Worm (Caenorhabditis elegans) whole organism, L3 larva: ENCODE data around the gene tir-1.

Experiments used
- R02D3.7 ChIP-seq: fragments of 150-350 bp; optimal IDR thresholded peaks from 2 replicates; lab custom pipeline; 2014; ENCODE audit warnings: missing biosample characterization, missing genetic modification characterization
- aly-2 ChIP-seq: fragments of 150-350 bp; optimal IDR thresholded peaks from 2 replicates; lab custom pipeline; 2014; ENCODE audit warnings: missing biosample characterization, missing genetic modification characterization
- ama-1 ChIP-seq: fragments of 150-350 bp; optimal IDR thresholded peaks from 2 replicates; lab custom pipeline; 2018
- ceh-16 ChIP-seq: sonication (generic microtip); optimal IDR thresholded peaks from 2 replicates; lab custom pipeline; 2017; ENCODE audit warnings: missing biosample characterization, missing genetic modification characterization
- ceh-28 ChIP-seq: fragments of 150-350 bp; optimal IDR thresholded peaks from 2 replicates; lab custom pipeline; 2014; ENCODE audit warnings: missing biosample characterization, missing genetic modification reagents, missing genetic modification characterization
- ceh-82 ChIP-seq: fragments of 150-350 bp; optimal IDR thresholded peaks from 2 replicates; lab custom pipeline; 2014; ENCODE audit warnings: missing biosample characterization, missing genetic modification characterization
- ceh-9 ChIP-seq: sonication (generic microtip); optimal IDR thresholded peaks from 2 replicates; lab custom pipeline; 2018; ENCODE audit warnings: missing biosample characterization, missing genetic modification characterization
- daf-12 ChIP-seq: fragments of 150-350 bp; optimal IDR thresholded peaks from 2 replicates; lab custom pipeline; 2014; ENCODE audit warnings: missing biosample characterization, missing genetic modification reagents, missing genetic modification characterization
- egl-27 ChIP-seq: sonication (generic microtip); optimal IDR thresholded peaks from 4 replicates; lab custom pipeline; 2017; ENCODE audit warnings: missing biosample characterization, missing genetic modification reagents, missing genetic modification characterization
- egl-5 ChIP-seq: fragments of 150-350 bp; optimal IDR thresholded peaks from 2 replicates; lab custom pipeline; 2017; ENCODE audit warnings: missing biosample characterization, missing genetic modification reagents, missing genetic modification characterization, inconsistent platforms
- elt-1 ChIP-seq: fragments of 150-350 bp; optimal IDR thresholded peaks from 2 replicates; lab custom pipeline; 2014; ENCODE audit warnings: missing biosample characterization, missing genetic modification characterization
- elt-2 ChIP-seq: sonication (generic microtip); optimal IDR thresholded peaks from 2 replicates; lab custom pipeline; 2016; ENCODE audit warnings: missing genetic modification reagents, mild to moderate bottlenecking, missing genetic modification characterization, missing compliant biosample characterization
- elt-3 ChIP-seq, 3 experiments: fragments of 150-350 bp in 1 of 3; sonication (generic microtip) in 2 of 3; optimal IDR thresholded peaks; 2 replicates in 2 of 3; 4 replicates in 1 of 3; lab custom pipeline; 2014 to 2017; ENCODE audit warnings: missing biosample characterization in 3 of 3, missing genetic modification characterization in 3 of 3
- fkh-10 ChIP-seq: sonication (generic microtip); optimal IDR thresholded peaks from 2 replicates; lab custom pipeline; 2017; ENCODE audit warnings: missing biosample characterization, missing genetic modification reagents, missing genetic modification characterization
- fkh-2 ChIP-seq: fragments of 150-350 bp; optimal IDR thresholded peaks from 2 replicates; lab custom pipeline; 2014; ENCODE audit warnings: missing biosample characterization, missing genetic modification reagents, missing genetic modification characterization
- fos-1 ChIP-seq: fragments of 150-350 bp; optimal IDR thresholded peaks from 2 replicates; lab custom pipeline; 2014; ENCODE audit warnings: missing biosample characterization, missing genetic modification characterization
- hmg-11 ChIP-seq: sonication (generic microtip); optimal IDR thresholded peaks from 2 replicates; lab custom pipeline; 2016; ENCODE audit warnings: missing genetic modification characterization, missing compliant biosample characterization
- jun-1 ChIP-seq: fragments of 150-350 bp; optimal IDR thresholded peaks from 2 replicates; lab custom pipeline; 2014; ENCODE audit warnings: missing biosample characterization, missing genetic modification reagents, missing genetic modification characterization
- lin-39 ChIP-seq: fragments of 150-350 bp; optimal IDR thresholded peaks from 2 replicates; lab custom pipeline; 2018; ENCODE audit warnings: missing biosample characterization, missing genetic modification reagents, missing genetic modification characterization
- lsy-12 ChIP-seq: sonication (generic microtip); optimal IDR thresholded peaks from 2 replicates; lab custom pipeline; 2016; ENCODE audit warnings: mild to moderate bottlenecking, missing genetic modification characterization, missing compliant biosample characterization
- mdl-1 ChIP-seq: fragments of 150-350 bp; optimal IDR thresholded peaks from 2 replicates; lab custom pipeline; 2014; ENCODE audit warnings: missing biosample characterization, missing genetic modification characterization
- mml-1 ChIP-seq: fragments of 150-350 bp; sonication (generic microtip); optimal IDR thresholded peaks from 3 replicates; lab custom pipeline; 2014; ENCODE audit warnings: missing biosample characterization, missing genetic modification characterization
- nhr-11 ChIP-seq: fragments of 150-350 bp; optimal IDR thresholded peaks from 2 replicates; lab custom pipeline; 2014; ENCODE audit warnings: missing biosample characterization, missing genetic modification characterization
- nhr-12 ChIP-seq: fragments of 150-350 bp; optimal IDR thresholded peaks from 2 replicates; lab custom pipeline; 2014; ENCODE audit warnings: missing biosample characterization, missing genetic modification characterization
- nhr-23 ChIP-seq: fragments of 150-350 bp; optimal IDR thresholded peaks from 2 replicates; lab custom pipeline; 2014; ENCODE audit warnings: missing biosample characterization, missing genetic modification reagents, missing genetic modification characterization
- nhr-237 ChIP-seq: fragments of 150-350 bp; optimal IDR thresholded peaks from 2 replicates; lab custom pipeline; 2014; ENCODE audit warnings: missing biosample characterization, missing genetic modification characterization
- nhr-25 ChIP-seq: sonication (generic microtip); optimal IDR thresholded peaks from 2 replicates; lab custom pipeline; 2017; ENCODE audit warnings: missing biosample characterization, missing genetic modification characterization
- nhr-28 ChIP-seq: fragments of 150-350 bp; optimal IDR thresholded peaks from 2 replicates; lab custom pipeline; 2014; ENCODE audit warnings: missing biosample characterization, missing genetic modification characterization
- nhr-43 ChIP-seq: sonication (generic microtip); optimal IDR thresholded peaks from 2 replicates; lab custom pipeline; 2016; ENCODE audit warnings: mild to moderate bottlenecking, missing genetic modification characterization, missing compliant biosample characterization; ENCODE audit not compliant: poor library complexity, severe bottlenecking
- nhr-67 ChIP-seq: fragments of 150-350 bp; optimal IDR thresholded peaks from 2 replicates; lab custom pipeline; 2014; ENCODE audit warnings: missing biosample characterization, missing genetic modification characterization
- nhr-76 ChIP-seq: fragments of 150-350 bp; sonication (generic microtip); optimal IDR thresholded peaks from 5 replicates; lab custom pipeline; 2014; ENCODE audit warnings: missing biosample characterization, missing genetic modification characterization
- nhr-77 ChIP-seq: fragments of 150-350 bp; optimal IDR thresholded peaks from 2 replicates; lab custom pipeline; 2014; ENCODE audit warnings: missing biosample characterization, missing genetic modification characterization
- pha-4 ChIP-seq: fragments of 150-350 bp; optimal IDR thresholded peaks from 2 replicates; lab custom pipeline; 2014; ENCODE audit warnings: missing biosample characterization, missing genetic modification reagents, missing genetic modification characterization
- sea-2 ChIP-seq: fragments of 150-350 bp; sonication (generic microtip); optimal IDR thresholded peaks from 4 replicates; lab custom pipeline; 2014; ENCODE audit warnings: missing biosample characterization, missing genetic modification reagents, missing genetic modification characterization
- skn-1 ChIP-seq: fragments of 150-350 bp; optimal IDR thresholded peaks from 2 replicates; lab custom pipeline; 2014; ENCODE audit warnings: missing biosample characterization, missing genetic modification characterization
- snpc-4 ChIP-seq: fragments of 150-350 bp; optimal IDR thresholded peaks from 2 replicates; lab custom pipeline; 2014; ENCODE audit warnings: missing biosample characterization, missing genetic modification characterization
- tbx-2 ChIP-seq: sonication (generic microtip); optimal IDR thresholded peaks from 2 replicates; lab custom pipeline; 2016; ENCODE audit warnings: mild to moderate bottlenecking, missing genetic modification characterization, missing compliant biosample characterization
- unc-39 ChIP-seq: sonication (generic microtip); optimal IDR thresholded peaks from 4 replicates; lab custom pipeline; 2017; ENCODE audit warnings: missing biosample characterization, missing genetic modification characterization
- unc-62 ChIP-seq: fragments of 150-350 bp; sonication (generic microtip); optimal IDR thresholded peaks from 4 replicates; lab custom pipeline; 2014; ENCODE audit warnings: missing biosample characterization, missing genetic modification reagents, missing genetic modification characterization
- zag-1 ChIP-seq: fragments of 150-350 bp; optimal IDR thresholded peaks from 2 replicates; lab custom pipeline; 2014; ENCODE audit warnings: missing biosample characterization, missing genetic modification characterization
- ztf-11 ChIP-seq: fragments of 150-350 bp; optimal IDR thresholded peaks from 2 replicates; lab custom pipeline; 2014; ENCODE audit warnings: missing biosample characterization, missing genetic modification characterization
- ztf-4 ChIP-seq: fragments of 150-350 bp; optimal IDR thresholded peaks from 2 replicates; lab custom pipeline; 2014; ENCODE audit warnings: missing biosample characterization, missing genetic modification characterization

Gene tir-1

DNA sequence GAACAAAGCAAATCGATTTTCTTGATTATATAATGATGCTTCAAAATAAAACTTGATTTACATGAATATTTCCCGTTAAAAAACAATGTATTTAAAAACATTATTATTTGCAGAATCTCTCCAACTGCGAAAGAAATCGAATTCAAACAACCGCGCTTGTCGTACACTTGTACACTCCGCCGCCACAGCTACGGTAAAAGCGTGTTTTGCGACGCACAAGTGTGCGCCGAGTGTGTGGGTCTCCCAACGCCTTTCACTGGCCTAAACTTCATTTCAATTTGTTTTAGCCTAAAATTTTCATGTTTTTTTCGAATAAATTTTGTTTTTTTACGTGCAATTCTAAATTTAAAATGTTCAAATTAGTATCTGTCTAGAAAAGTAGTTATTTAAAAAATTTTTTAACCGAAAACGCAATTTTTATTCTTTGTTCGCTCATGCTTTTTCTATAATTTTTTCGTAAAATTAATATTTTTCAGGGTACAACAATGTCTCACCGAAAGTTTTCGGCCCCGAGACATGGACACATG, 34.0 kb downstream of the tir-1 start, which contains the start of gene rpl-3 (continued):
- TF ChIP-seq hmg-11 (peak; percentile 100), nhr-11 (peak; percentile 100), pha-4 (tag; lab: Kevin White, UChicago) (peak; percentile 100), fkh-2 (peak; percentile 90), mdl-1 (tag; lab: Kevin White, UChicago) (peak; percentile 93), ceh-28 (tag; lab: Kevin White, UChicago) (peak; percentile 98), ceh-9 (tag; lab: Kevin White, UChicago) (no peak), elt-1 (tag; lab: Kevin White, UChicago) (peak; percentile 98), ceh-82 (tag; lab: Kevin White, UChicago) (peak; percentile 100), nhr-28 (peak; percentile 99), nhr-67 (tag; lab: Kevin White, UChicago) (peak; percentile 76), elt-3 (tag; optimal IDR thresholded peaks at IDR 0.05; lab: Kevin White, UChicago) (peak; percentile 83 to 100 (median 98)), zag-1 (peak; percentile 97), jun-1 (peak; percentile 100), nhr-77 (tag; lab: Kevin White, UChicago) (peak; percentile 97), egl-27 (peak; percentile 99), ama-1 (lab: Kevin White, UChicago) (peak; percentile 94), sea-2 (GFP tag; lab: Kevin White, UChicago) (peak; percentile 72), nhr-23 (tag; lab: Kevin White, UChicago) (peak; percentile 100), fkh-10 (peak; percentile 100)

DNA sequence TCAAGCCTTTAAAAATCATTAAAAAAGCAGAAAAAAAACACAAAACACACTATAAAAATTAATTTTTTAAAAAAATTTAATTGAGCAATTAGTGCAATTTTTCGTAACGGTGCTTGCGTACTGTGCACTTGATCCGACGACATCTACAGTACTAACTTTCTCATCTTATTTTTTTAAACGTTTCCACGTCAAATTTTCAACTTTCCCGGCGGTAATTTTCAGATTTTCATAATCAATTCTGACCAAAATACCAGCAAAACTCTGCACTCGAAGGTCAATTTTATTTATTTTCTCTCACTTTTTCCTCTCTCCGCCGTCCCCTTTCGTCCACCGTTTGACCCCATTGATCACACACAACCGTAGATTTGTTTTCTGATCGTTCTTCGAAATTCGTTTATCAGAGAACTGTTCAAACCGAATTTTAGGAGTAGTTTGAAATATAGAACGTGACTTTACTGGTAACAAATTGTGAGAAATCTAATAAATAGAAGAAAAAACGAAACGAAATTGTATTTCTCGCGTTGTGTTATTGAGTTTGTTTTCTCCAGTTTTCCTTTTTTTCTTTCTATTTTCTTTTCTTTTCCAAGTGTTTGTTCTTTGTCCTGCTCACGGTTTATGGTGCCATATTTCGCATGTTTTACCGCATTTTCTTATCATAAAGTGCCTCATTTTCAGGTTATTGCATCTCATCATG, 37.5 kb downstream of the tir-1 start, which contains the start of gene acs-19:
TSS of gene acs-19 (plus strand) at position 676 of the 694 bp plus-strand sequence.
- TF ChIP-seq ama-1 (lab: Kevin White, UChicago) (peak; percentile 26), nhr-67 (tag; lab: Kevin White, UChicago) (no peak), pha-4 (tag; lab: Kevin White, UChicago) (peak; percentile 5), nhr-43 (tag; lab: Kevin White, UChicago) (peak; percentile 2), nhr-12 (no peak), fkh-10 (peak; percentile 19), sea-2 (GFP tag; lab: Kevin White, UChicago) (no peak), elt-2 (tag; lab: Kevin White, UChicago) (peak; percentile 23), nhr-23 (tag; lab: Kevin White, UChicago) (no peak), hmg-11 (peak; percentile 14)

ce11 chrIII:3862918-3863385, 38.5 kb downstream of the tir-1 start, which contains the start of gene brc-1:
Gene brc-1, minus strand, starts transcription at chrIII:3862968.
- peak; percentile 32 for TF ChIP-seq elt-1 (tag; lab: Kevin White, UChicago)
- no peak for TF ChIP-seq fos-1 (tag; lab: Kevin White, UChicago)
- TF ChIP-seq mdl-1 (tag; lab: Kevin White, UChicago): no peak
- TF ChIP-seq ztf-11 (tag; lab: Kevin White, UChicago): no peak
- TF ChIP-seq nhr-11: peak; percentile 37
- peak; percentile 73 for TF ChIP-seq lsy-12 (tag; lab: Kevin White, UChicago)
- peak; percentile 18 for TF ChIP-seq unc-62 (GFP tag; lab: Kevin White, UChicago)
- TF ChIP-seq R02D3.7 (tag; lab: Kevin White, UChicago): peak; percentile 68
- no peak for TF ChIP-seq egl-27
- TF ChIP-seq lin-39: peak; percentile 97
- peak; percentile 57 for TF ChIP-seq jun-1
- TF ChIP-seq unc-39 (tag; lab: Kevin White, UChicago): no peak
- TF ChIP-seq tbx-2: peak; percentile 51
- peak; percentile 10 for TF ChIP-seq ztf-4 (tag; lab: Kevin White, UChicago)
- TF ChIP-seq zag-1: no peak
- no peak for TF ChIP-seq ceh-16 (tag; lab: Kevin White, UChicago)
- no peak for TF ChIP-seq elt-3 (tag; optimal IDR thresholded peaks at IDR 0.05; lab: Kevin White, UChicago)
- TF ChIP-seq nhr-23 (tag; lab: Kevin White, UChicago): peak; percentile 91
- no peak for TF ChIP-seq sea-2 (GFP tag; lab: Kevin White, UChicago)
- TF ChIP-seq nhr-43 (tag; lab: Kevin White, UChicago): peak; percentile 56
- peak; percentile 49 for TF ChIP-seq skn-1 (tag; lab: Kevin White, UChicago)
- no peak for TF ChIP-seq nhr-77 (tag; lab: Kevin White, UChicago)
- TF ChIP-seq nhr-67 (tag; lab: Kevin White, UChicago): no peak
- peak; percentile 97 for TF ChIP-seq ama-1 (lab: Kevin White, UChicago)
- TF ChIP-seq daf-12 (tag; lab: Kevin White, UChicago): no peak
- TF ChIP-seq nhr-76 (tag; lab: Kevin White, UChicago): no peak
- peak; percentile 96 for TF ChIP-seq fkh-10
- TF ChIP-seq ceh-82 (tag; lab: Kevin White, UChicago): peak; percentile 32
- TF ChIP-seq ceh-9 (tag; lab: Kevin White, UChicago): no peak
- peak; percentile 24 for TF ChIP-seq egl-5 (tag; lab: Kevin White, UChicago)
- no peak for TF ChIP-seq mml-1 (tag; lab: Kevin White, UChicago)
- TF ChIP-seq nhr-28: no peak
- TF ChIP-seq nhr-12: no peak
- peak; percentile 72 for TF ChIP-seq elt-2 (tag; lab: Kevin White, UChicago)
- TF ChIP-seq nhr-237 (tag; lab: Kevin White, UChicago): no peak
- TF ChIP-seq ceh-28 (tag; lab: Kevin White, UChicago): peak; percentile 54
- TF ChIP-seq hmg-11: peak; percentile 98
- peak; percentile 79 for TF ChIP-seq nhr-25
- TF ChIP-seq aly-2 (tag; lab: Kevin White, UChicago): no peak
- TF ChIP-seq pha-4 (tag; lab: Kevin White, UChicago): peak; percentile 86
- TF ChIP-seq snpc-4 (tag; lab: Kevin White, UChicago): peak; percentile 76
